Fruit fly (Drosophila melanogaster) whole organism, embryonic: ENCODE results near the gene Prim2.

Source experiments
- B-H1 ChIP-seq: fragments of 200-800 bp; sonication (Bioruptor generic); IDR thresholded peaks from 3 replicates; pipeline ENCODE4 v1.3.6; 2022; ENCODE audit warnings: missing biosample characterization, missing genetic modification characterization
- CG18599 ChIP-seq: fragments of 200-800 bp; sonication (Bioruptor generic); optimal IDR thresholded peaks from 3 replicates; lab custom pipeline; 2017; ENCODE audit warnings: missing biosample characterization, missing genetic modification characterization, mild to moderate bottlenecking, moderate library complexity, missing genetic modification reagents
- CG4617 ChIP-seq: fragments of 200-800 bp; sonication (Bioruptor generic); optimal IDR thresholded peaks from 3 replicates; lab custom pipeline; 2016; ENCODE audit warnings: missing biosample characterization, missing genetic modification characterization, borderline replicate concordance
- CG8478 ChIP-seq: fragments of >200 bp; optimal IDR thresholded peaks from 2 replicates; lab custom pipeline; 2018
- ssp ChIP-seq: fragments of 200-800 bp; sonication (Bioruptor generic); IDR thresholded peaks from 2 replicates; pipeline ENCODE4 v1.3.6; 2022; ENCODE audit warnings: missing biosample characterization, missing genetic modification characterization

- TF ChIP-seq ssp (GFP tag; lab: Robert Waterston, UW) (no peak), CG4617 (no peak), CG18599 (no peak), CG8478 (no peak), B-H1 (no peak)
Observed at dm6 chr3L:20317751-20318150, 43.6 kb downstream of the Prim2 start.
